Fruit fly (Drosophila melanogaster): ENCODE data around the gene pasi1.

DNA sequence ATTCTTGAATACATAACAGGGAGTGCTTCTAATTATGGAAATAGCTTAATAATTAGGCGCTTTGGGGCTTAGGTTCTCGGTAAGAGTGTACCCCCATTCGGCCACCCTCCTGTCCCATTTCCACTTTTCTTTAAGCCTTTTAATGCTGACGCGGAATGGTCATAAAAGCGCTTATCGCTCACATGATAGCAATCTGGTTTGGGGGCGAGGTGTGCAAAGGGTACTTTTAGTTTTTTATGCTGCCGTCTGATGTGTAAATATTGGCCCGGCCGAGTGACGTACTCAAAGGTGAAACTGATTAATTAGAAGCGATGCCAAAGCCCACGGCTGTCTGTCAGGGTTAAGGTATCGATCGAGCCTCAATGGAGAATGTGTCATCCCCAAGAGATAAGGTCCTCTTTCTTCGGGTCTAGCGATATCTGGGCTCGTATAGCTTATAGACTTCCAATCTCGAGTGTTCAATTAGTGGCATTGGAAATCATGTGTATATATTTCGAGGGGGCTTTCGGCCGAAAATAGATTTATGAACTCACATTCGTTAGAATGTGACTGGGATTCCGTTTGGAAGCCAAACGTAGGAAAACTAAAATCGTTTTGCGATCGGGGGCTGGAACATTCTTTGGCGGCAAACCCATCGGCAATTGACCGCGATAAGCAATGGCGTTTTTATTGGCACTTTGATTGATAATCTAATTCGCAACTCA lies 35.0 kb upstream of the pasi1 start:
- TF ChIP-seq CG34224 (GFP tag; IDR thresholded peaks at IDR 0.05; ENCODE audit: partially characterized antibody) (no peak), maf-S (GFP tag; optimal IDR thresholded peaks at IDR 0.05) (no peak), zen2 (GFP tag; IDR thresholded peaks at IDR 0.05; ENCODE audit: partially characterized antibody) (no peak), CG7745 (tag; optimal IDR thresholded peaks at IDR 0.05) (no peak), mam (GFP tag; optimal IDR thresholded peaks at IDR 0.05) (no peak), CG7839 (tag; optimal IDR thresholded peaks at IDR 0.05) (no peak)

Data from whole organism, embryonic.